Worm (Caenorhabditis elegans) whole organism, L4 larva: ENCODE results near the gene F28E10.4.
A peak's percentile ranks its signal among the peaks of the same experiment; 100 is the strongest.

Source experiments
- D1046.2 ChIP-seq: fragments of 200-800 bp; sonication (Bioruptor generic); IDR thresholded peaks from 2 replicates; pipeline ENCODE4 v1.3.6; 2022; ENCODE audit warnings: missing genetic modification characterization, missing compliant biosample characterization
- F10B5.3 ChIP-seq: sonication (generic microtip); optimal IDR thresholded peaks from 2 replicates; lab custom pipeline; 2016; ENCODE audit warnings: mild to moderate bottlenecking, missing genetic modification characterization, missing compliant biosample characterization
- T26A8.4 ChIP-seq: fragments of 200-800 bp; sonication (Bioruptor generic); IDR thresholded peaks from 2 replicates; pipeline ENCODE4 v1.3.6; 2022; ENCODE audit warnings: missing genetic modification characterization, missing compliant biosample characterization
- Y105C5A.15 ChIP-seq: fragments of 200-800 bp; sonication (Bioruptor generic); IDR thresholded peaks from 2 replicates; pipeline ENCODE4 v1.3.6; 2022; ENCODE audit warnings: missing genetic modification characterization, missing compliant biosample characterization
- aha-1 ChIP-seq: fragments of 150-350 bp; peaks from one replicate; lab custom pipeline; 2014; ENCODE audit warnings: missing biosample characterization, missing genetic modification characterization
- ceh-20 ChIP-seq: fragments of 200-800 bp; sonication (Bioruptor generic); IDR thresholded peaks from 2 replicates; pipeline ENCODE4 v1.3.6; 2022; ENCODE audit warnings: missing genetic modification reagents, missing genetic modification characterization, missing compliant biosample characterization
- ceh-28 ChIP-seq: fragments of 150-350 bp; optimal IDR thresholded peaks from 2 replicates; lab custom pipeline; 2014; ENCODE audit warnings: missing biosample characterization, missing genetic modification reagents, missing genetic modification characterization
- ces-1 ChIP-seq: fragments of 150-350 bp; sonication (generic microtip); optimal IDR thresholded peaks from 4 replicates; lab custom pipeline; 2014; ENCODE audit warnings: missing biosample characterization, missing genetic modification reagents, missing genetic modification characterization
- ctbp-1 ChIP-seq: fragments of 200-800 bp; sonication (Bioruptor generic); IDR thresholded peaks from 2 replicates; pipeline ENCODE4 v1.3.6; 2022; ENCODE audit warnings: missing genetic modification reagents, missing genetic modification characterization, missing compliant biosample characterization
- daf-12 ChIP-seq: fragments of 150-350 bp; optimal IDR thresholded peaks from 2 replicates; lab custom pipeline; 2014; ENCODE audit warnings: missing biosample characterization, missing genetic modification reagents, missing genetic modification characterization
- daf-8 ChIP-seq: fragments of 200-800 bp; sonication (Bioruptor generic); IDR thresholded peaks from 2 replicates; pipeline ENCODE4 v1.3.6; 2022; ENCODE audit warnings: missing genetic modification characterization, missing compliant biosample characterization
- dmd-6 ChIP-seq: fragments of 200-800 bp; sonication (Bioruptor generic); IDR thresholded peaks from 2 replicates; pipeline ENCODE4 v1.3.6; 2022; ENCODE audit warnings: missing genetic modification reagents, missing genetic modification characterization, missing compliant biosample characterization
- dpl-1 ChIP-seq: fragments of 150-350 bp; optimal IDR thresholded peaks from 2 replicates; lab custom pipeline; 2014; ENCODE audit warnings: missing biosample characterization, missing genetic modification reagents, missing genetic modification characterization
- egl-43 ChIP-seq: fragments of 200-800 bp; sonication (Bioruptor generic); IDR thresholded peaks from 2 replicates; pipeline ENCODE4 v1.3.6; 2022; ENCODE audit warnings: missing genetic modification reagents, missing genetic modification characterization, missing compliant biosample characterization
- fkh-10 ChIP-seq: fragments of 150-350 bp; optimal IDR thresholded peaks from 2 replicates; lab custom pipeline; 2014; ENCODE audit warnings: missing biosample characterization, missing genetic modification reagents, missing genetic modification characterization
- hlh-11 ChIP-seq: fragments of 200-800 bp; sonication (Bioruptor generic); optimal IDR thresholded peaks from 2 replicates; lab custom pipeline; 2018; ENCODE audit warnings: mild to moderate bottlenecking, missing genetic modification characterization, missing compliant biosample characterization
- hlh-30 ChIP-seq: sonication (generic microtip); optimal IDR thresholded peaks from 2 replicates; lab custom pipeline; 2017; ENCODE audit warnings: antibody characterized with exemption, mild to moderate bottlenecking, missing genetic modification characterization, missing compliant biosample characterization; ENCODE audit not compliant: insufficient read depth
- hmg-1.1 ChIP-seq: fragments of 200-800 bp; sonication (Bioruptor generic); IDR thresholded peaks from 2 replicates; pipeline ENCODE4 v1.3.6; 2022; ENCODE audit warnings: missing genetic modification reagents, missing genetic modification characterization, missing compliant biosample characterization
- lin-1 ChIP-seq: fragments of 200-800 bp; sonication (Bioruptor generic); IDR thresholded peaks from 2 replicates; pipeline ENCODE4 v1.3.6; 2022; ENCODE audit warnings: missing genetic modification reagents, missing genetic modification characterization, missing compliant biosample characterization
- lin-13 ChIP-seq: fragments of 150-350 bp; optimal IDR thresholded peaks from 2 replicates; lab custom pipeline; 2014; ENCODE audit warnings: missing biosample characterization, missing genetic modification reagents, missing genetic modification characterization
- lin-38 ChIP-seq: fragments of 200-800 bp; sonication (Bioruptor generic); IDR thresholded peaks from 2 replicates; pipeline ENCODE4 v1.3.6; 2022; ENCODE audit warnings: missing genetic modification reagents, missing genetic modification characterization, missing compliant biosample characterization
- lin-39 ChIP-seq: fragments of 150-350 bp; optimal IDR thresholded peaks from 2 replicates; lab custom pipeline; 2014; ENCODE audit warnings: missing biosample characterization, missing genetic modification reagents, missing genetic modification characterization
- lsy-2 ChIP-seq, 2 experiments: fragments of 150-350 bp in 1 of 2; sonication (generic microtip) in 1 of 2; optimal IDR thresholded peaks; 2 replicates each; lab custom pipeline; 2014 to 2017; ENCODE audit warnings: missing biosample characterization in 2 of 2, missing genetic modification characterization in 2 of 2
- mdt-29 ChIP-seq: fragments of 200-800 bp; sonication (Bioruptor generic); IDR thresholded peaks from 2 replicates; pipeline ENCODE4 v1.3.6; 2022; ENCODE audit warnings: missing genetic modification reagents, missing genetic modification characterization, missing compliant biosample characterization
- mes-2 ChIP-seq: sonication (generic microtip); optimal IDR thresholded peaks from 2 replicates; lab custom pipeline; 2016; ENCODE audit warnings: missing genotype, mild to moderate bottlenecking, missing genetic modification characterization, missing compliant biosample characterization; ENCODE audit not compliant: poor library complexity, severe bottlenecking
- mxl-3 ChIP-seq: fragments of 200-800 bp; sonication (Bioruptor generic); optimal IDR thresholded peaks from 2 replicates; lab custom pipeline; 2018; ENCODE audit warnings: mild to moderate bottlenecking, missing genetic modification characterization, missing compliant biosample characterization
- nhr-10 ChIP-seq: fragments of 150-350 bp; optimal IDR thresholded peaks from 2 replicates; lab custom pipeline; 2014; ENCODE audit warnings: missing biosample characterization, missing genetic modification characterization
- nhr-102 ChIP-seq: sonication (generic microtip); optimal IDR thresholded peaks from 2 replicates; lab custom pipeline; 2016; ENCODE audit warnings: mild to moderate bottlenecking, missing genetic modification characterization, moderate library complexity, missing compliant biosample characterization
- nhr-48 ChIP-seq: sonication (generic microtip); optimal IDR thresholded peaks from 2 replicates; lab custom pipeline; 2016; ENCODE audit warnings: mild to moderate bottlenecking, missing genetic modification characterization, missing compliant biosample characterization
- nhr-76 ChIP-seq: fragments of 150-350 bp; optimal IDR thresholded peaks from 2 replicates; lab custom pipeline; 2014; ENCODE audit warnings: missing biosample characterization, missing genetic modification characterization
- php-3 ChIP-seq: fragments of 200-800 bp; sonication (Bioruptor generic); IDR thresholded peaks from 2 replicates; pipeline ENCODE4 v1.3.6; 2022; ENCODE audit warnings: missing genetic modification reagents, missing genetic modification characterization, missing compliant biosample characterization
- pqm-1 ChIP-seq: sonication (generic microtip); optimal IDR thresholded peaks from 2 replicates; lab custom pipeline; 2017; ENCODE audit warnings: missing biosample characterization, missing genetic modification characterization
- rbr-2 ChIP-seq: sonication (generic microtip); optimal IDR thresholded peaks from 2 replicates; lab custom pipeline; 2016; ENCODE audit warnings: missing genotype, missing genetic modification characterization, missing compliant biosample characterization
- set-16 ChIP-seq: fragments of 200-800 bp; sonication (Bioruptor generic); IDR thresholded peaks from 2 replicates; pipeline ENCODE4 v1.3.6; 2022; ENCODE audit warnings: missing genetic modification reagents, missing genetic modification characterization, missing compliant biosample characterization
- tra-1 ChIP-seq: fragments of 200-800 bp; sonication (Bioruptor generic); IDR thresholded peaks from 2 replicates; pipeline ENCODE4 v1.3.6; 2022; ENCODE audit warnings: missing genetic modification reagents, missing genetic modification characterization, missing compliant biosample characterization
- unc-62 ChIP-seq, 3 experiments: fragments of 150-350 bp in 1 of 3; sonication (generic microtip); optimal IDR thresholded peaks in 2 of 3; peaks in 1 of 3; 1 replicate in 1 of 3; 2 replicates in 2 of 3; lab custom pipeline; 2014 to 2017; ENCODE audit warnings: missing biosample characterization in 3 of 3, missing genetic modification characterization in 3 of 3, missing genetic modification reagents in 3 of 3, missing genotype in 1 of 3
- zfp-2 ChIP-seq: sonication (generic microtip); optimal IDR thresholded peaks from 2 replicates; lab custom pipeline; 2016; ENCODE audit warnings: mild to moderate bottlenecking, missing genetic modification characterization, missing compliant biosample characterization
- zip-2 ChIP-seq: fragments of 150-350 bp; optimal IDR thresholded peaks from 2 replicates; lab custom pipeline; 2014; ENCODE audit warnings: missing biosample characterization, missing genetic modification characterization

The F28E10.4 gene

ce11 chrIV:4576847-4577246 lies 9.6 kb upstream of the F28E10.4 start:
- TF ChIP-seq lsy-2 (tag; optimal IDR thresholded peaks at IDR 0.05; lab: Kevin White, UChicago) (peak in 1 of 2 experiments; percentile 37), zip-2 (tag; lab: Kevin White, UChicago) (no peak), ceh-20 (GFP tag; lab: Robert Waterston, UW) (0 out of 2 replicates have a peak, but pooled peaks have one; percentile 28), lin-39 (tag; lab: Kevin White, UChicago) (no peak), unc-62 (GFP tag; optimal IDR thresholded peaks at IDR 0.05 in 1 of 2; lab: Kevin White, UChicago) (peak in 1 of 2 experiments; percentile 89), unc-62 (tag; optimal IDR thresholded peaks at IDR 0.05; lab: Kevin White, UChicago) (no peak), aha-1 (tag; lab: Kevin White, UChicago) (peak; percentile 53)

DNA sequence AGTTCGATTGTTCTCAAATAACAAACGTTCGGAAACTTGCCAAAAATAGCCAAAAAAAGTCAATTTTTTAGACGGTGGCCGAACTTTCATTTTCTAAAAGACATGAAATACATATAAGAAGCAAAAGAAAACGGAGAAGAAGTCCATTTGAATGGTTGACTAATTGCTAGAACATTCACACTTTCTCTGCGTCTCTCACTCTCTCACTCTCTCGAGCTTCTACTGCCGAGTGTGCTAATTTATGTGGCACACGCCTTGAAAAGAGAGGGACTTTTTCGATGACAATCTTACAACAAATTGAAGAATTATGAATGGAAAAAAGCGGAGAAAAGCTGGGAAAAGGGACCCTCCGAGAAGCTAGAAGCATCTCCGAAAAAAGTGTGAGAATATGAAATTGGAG lies 6.8 kb upstream of the F28E10.4 start:
- TF ChIP-seq unc-62 (GFP tag; optimal IDR thresholded peaks at IDR 0.05 in 1 of 2; lab: Kevin White, UChicago) (peak in 1 of 2 experiments; percentile 96), unc-62 (tag; optimal IDR thresholded peaks at IDR 0.05; lab: Kevin White, UChicago) (no peak), egl-43 (GFP tag; lab: Robert Waterston, UW) (no peak), D1046.2 (no peak), aha-1 (tag; lab: Kevin White, UChicago) (peak; percentile 74), hmg-1.1 (GFP tag; lab: Robert Waterston, UW) (0 out of 2 replicates have a peak, but pooled peaks have one; percentile 33), dpl-1 (no peak)

- TF ChIP-seq lin-1 (GFP tag; lab: Robert Waterston, UW) (no peak), lsy-2 (tag; optimal IDR thresholded peaks at IDR 0.05; lab: Kevin White, UChicago) (peak in 1 of 2 experiments; percentile 30), mes-2 (tag; lab: Kevin White, UChicago) (peak; percentile 4), mxl-3 (GFP tag; lab: Kevin White, UChicago) (no peak), tra-1 (GFP tag; lab: Robert Waterston, UW) (no peak), zfp-2 (tag; lab: Kevin White, UChicago) (no peak), set-16 (GFP tag; lab: Robert Waterston, UW) (peak; percentile 31; the same call in 1 of the 2 replicates), ceh-28 (no peak), daf-12 (tag; lab: Kevin White, UChicago) (no peak), hlh-30 (tag; lab: Kevin White, UChicago) (peak; percentile 4), daf-8 (GFP tag; lab: Robert Waterston, UW) (no peak), T26A8.4 (no peak), fkh-10 (GFP tag; lab: Kevin White, UChicago) (peak; percentile 62), rbr-2 (tag; lab: Kevin White, UChicago) (peak; percentile 45), lin-13 (GFP tag; lab: Kevin White, UChicago) (no peak), nhr-10 (tag; lab: Kevin White, UChicago) (no peak)
- TF ChIP-seq, all 104 proteins: peak for 6
Measured at ce11 chrIV:4570599-4570998, 3.4 kb upstream of the F28E10.4 start.

ce11 chrIV:4568402-4568891 lies 1.2 kb upstream of the F28E10.4 start, which contains the start of gene F28E10.1:
F28E10.1 (plus strand) TSS chrIV:4568841.
- no peak for TF ChIP-seq Y105C5A.15 (GFP tag; lab: Robert Waterston, UW)
- TF ChIP-seq php-3: no peak
- TF ChIP-seq nhr-76 (tag; lab: Kevin White, UChicago): no peak
- TF ChIP-seq lin-38 (GFP tag; lab: Robert Waterston, UW): no peak
- no peak for TF ChIP-seq mxl-3 (GFP tag; lab: Kevin White, UChicago)
- no peak for TF ChIP-seq D1046.2
- TF ChIP-seq F10B5.3 (tag; lab: Kevin White, UChicago): no peak
- TF ChIP-seq nhr-102 (tag; lab: Kevin White, UChicago): no peak
- TF ChIP-seq ces-1: peak; percentile 8
- no peak for TF ChIP-seq mes-2 (tag; lab: Kevin White, UChicago)
- TF ChIP-seq ctbp-1: peak; percentile 56; the same call in 1 of the 2 replicates
- peak; percentile 82 for TF ChIP-seq fkh-10 (GFP tag; lab: Kevin White, UChicago)
- no peak for TF ChIP-seq lin-1 (GFP tag; lab: Robert Waterston, UW)
- no peak for TF ChIP-seq hlh-11 (tag; lab: Kevin White, UChicago)
- no peak for TF ChIP-seq lin-39 (tag; lab: Kevin White, UChicago)
- no peak for TF ChIP-seq nhr-48 (tag; lab: Kevin White, UChicago)
- TF ChIP-seq aha-1 (tag; lab: Kevin White, UChicago): no peak
- TF ChIP-seq pqm-1 (tag; lab: Kevin White, UChicago): no peak
- no peak for TF ChIP-seq mdt-29
- TF ChIP-seq unc-62 (GFP tag; optimal IDR thresholded peaks at IDR 0.05 in 1 of 2; lab: Kevin White, UChicago): peak in 1 of 2 experiments; percentile 92
- TF ChIP-seq unc-62 (tag; optimal IDR thresholded peaks at IDR 0.05; lab: Kevin White, UChicago): no peak
- TF ChIP-seq hlh-30 (tag; lab: Kevin White, UChicago): no peak
- TF ChIP-seq hmg-1.1 (GFP tag; lab: Robert Waterston, UW): no peak
- TF ChIP-seq dmd-6 (GFP tag; lab: Robert Waterston, UW): no peak
